Worm (Caenorhabditis elegans) whole organism, L3 larva: ENCODE results near the gene ZC376.8.

Experiments used
- ama-1 ChIP-seq: fragments of 150-350 bp; optimal IDR thresholded peaks from 2 replicates; lab custom pipeline; 2018
- ceh-82 ChIP-seq: fragments of 150-350 bp; optimal IDR thresholded peaks from 2 replicates; lab custom pipeline; 2014; ENCODE audit warnings: missing biosample characterization, missing genetic modification characterization
- ceh-9 ChIP-seq: sonication (generic microtip); optimal IDR thresholded peaks from 2 replicates; lab custom pipeline; 2018; ENCODE audit warnings: missing biosample characterization, missing genetic modification characterization
- egl-27 ChIP-seq: sonication (generic microtip); optimal IDR thresholded peaks from 4 replicates; lab custom pipeline; 2017; ENCODE audit warnings: missing biosample characterization, missing genetic modification reagents, missing genetic modification characterization
- egl-5 ChIP-seq: fragments of 150-350 bp; optimal IDR thresholded peaks from 2 replicates; lab custom pipeline; 2017; ENCODE audit warnings: missing biosample characterization, missing genetic modification reagents, missing genetic modification characterization, inconsistent platforms
- elt-2 ChIP-seq: sonication (generic microtip); optimal IDR thresholded peaks from 2 replicates; lab custom pipeline; 2016; ENCODE audit warnings: missing genetic modification reagents, mild to moderate bottlenecking, missing genetic modification characterization, missing compliant biosample characterization
- elt-3 ChIP-seq, 3 experiments: fragments of 150-350 bp in 1 of 3; sonication (generic microtip) in 2 of 3; optimal IDR thresholded peaks; 2 replicates in 2 of 3; 4 replicates in 1 of 3; lab custom pipeline; 2014 to 2017; ENCODE audit warnings: missing biosample characterization in 3 of 3, missing genetic modification characterization in 3 of 3
- eor-1 ChIP-seq, 2 experiments: fragments of 150-350 bp; optimal IDR thresholded peaks; 2 replicates each; lab custom pipeline; 2014 to 2018; ENCODE audit warnings: missing biosample characterization in 2 of 2, missing genetic modification characterization in 2 of 2
- fkh-10 ChIP-seq: sonication (generic microtip); optimal IDR thresholded peaks from 2 replicates; lab custom pipeline; 2017; ENCODE audit warnings: missing biosample characterization, missing genetic modification reagents, missing genetic modification characterization
- fkh-2 ChIP-seq: fragments of 150-350 bp; optimal IDR thresholded peaks from 2 replicates; lab custom pipeline; 2014; ENCODE audit warnings: missing biosample characterization, missing genetic modification reagents, missing genetic modification characterization
- jun-1 ChIP-seq: fragments of 150-350 bp; optimal IDR thresholded peaks from 2 replicates; lab custom pipeline; 2014; ENCODE audit warnings: missing biosample characterization, missing genetic modification reagents, missing genetic modification characterization
- lin-15B ChIP-seq: fragments of 150-350 bp; optimal IDR thresholded peaks from 2 replicates; lab custom pipeline; 2014; ENCODE audit warnings: missing biosample characterization, missing genetic modification characterization
- lin-39 ChIP-seq: fragments of 150-350 bp; optimal IDR thresholded peaks from 2 replicates; lab custom pipeline; 2018; ENCODE audit warnings: missing biosample characterization, missing genetic modification reagents, missing genetic modification characterization
- lsy-12 ChIP-seq: sonication (generic microtip); optimal IDR thresholded peaks from 2 replicates; lab custom pipeline; 2016; ENCODE audit warnings: mild to moderate bottlenecking, missing genetic modification characterization, missing compliant biosample characterization
- mdl-1 ChIP-seq: fragments of 150-350 bp; optimal IDR thresholded peaks from 2 replicates; lab custom pipeline; 2014; ENCODE audit warnings: missing biosample characterization, missing genetic modification characterization
- mml-1 ChIP-seq: fragments of 150-350 bp; sonication (generic microtip); optimal IDR thresholded peaks from 3 replicates; lab custom pipeline; 2014; ENCODE audit warnings: missing biosample characterization, missing genetic modification characterization
- nfya-1 ChIP-seq: sonication (generic microtip); optimal IDR thresholded peaks from 2 replicates; lab custom pipeline; 2017; ENCODE audit warnings: missing genetic modification characterization, mild to moderate bottlenecking, missing compliant biosample characterization, antibody characterized with exemption, moderate library complexity; ENCODE audit not compliant: insufficient read depth
- nhr-11 ChIP-seq: fragments of 150-350 bp; optimal IDR thresholded peaks from 2 replicates; lab custom pipeline; 2014; ENCODE audit warnings: missing biosample characterization, missing genetic modification characterization
- nhr-12 ChIP-seq: fragments of 150-350 bp; optimal IDR thresholded peaks from 2 replicates; lab custom pipeline; 2014; ENCODE audit warnings: missing biosample characterization, missing genetic modification characterization
- nhr-23 ChIP-seq: fragments of 150-350 bp; optimal IDR thresholded peaks from 2 replicates; lab custom pipeline; 2014; ENCODE audit warnings: missing biosample characterization, missing genetic modification reagents, missing genetic modification characterization
- nhr-25 ChIP-seq: sonication (generic microtip); optimal IDR thresholded peaks from 2 replicates; lab custom pipeline; 2017; ENCODE audit warnings: missing biosample characterization, missing genetic modification characterization
- nhr-28 ChIP-seq: fragments of 150-350 bp; optimal IDR thresholded peaks from 2 replicates; lab custom pipeline; 2014; ENCODE audit warnings: missing biosample characterization, missing genetic modification characterization
- nhr-76 ChIP-seq: fragments of 150-350 bp; sonication (generic microtip); optimal IDR thresholded peaks from 5 replicates; lab custom pipeline; 2014; ENCODE audit warnings: missing biosample characterization, missing genetic modification characterization
- pha-4 ChIP-seq: fragments of 150-350 bp; optimal IDR thresholded peaks from 2 replicates; lab custom pipeline; 2014; ENCODE audit warnings: missing biosample characterization, missing genetic modification reagents, missing genetic modification characterization
- pqm-1 ChIP-seq: fragments of 150-350 bp; optimal IDR thresholded peaks from 2 replicates; lab custom pipeline; 2017; ENCODE audit warnings: missing biosample characterization, missing genetic modification characterization, inconsistent platforms
- sea-2 ChIP-seq: fragments of 150-350 bp; sonication (generic microtip); optimal IDR thresholded peaks from 4 replicates; lab custom pipeline; 2014; ENCODE audit warnings: missing biosample characterization, missing genetic modification reagents, missing genetic modification characterization
- snpc-4 ChIP-seq: fragments of 150-350 bp; optimal IDR thresholded peaks from 2 replicates; lab custom pipeline; 2014; ENCODE audit warnings: missing biosample characterization, missing genetic modification characterization
- tbx-2 ChIP-seq: sonication (generic microtip); optimal IDR thresholded peaks from 2 replicates; lab custom pipeline; 2016; ENCODE audit warnings: mild to moderate bottlenecking, missing genetic modification characterization, missing compliant biosample characterization
- unc-62 ChIP-seq: fragments of 150-350 bp; sonication (generic microtip); optimal IDR thresholded peaks from 4 replicates; lab custom pipeline; 2014; ENCODE audit warnings: missing biosample characterization, missing genetic modification reagents, missing genetic modification characterization
- zag-1 ChIP-seq: fragments of 150-350 bp; optimal IDR thresholded peaks from 2 replicates; lab custom pipeline; 2014; ENCODE audit warnings: missing biosample characterization, missing genetic modification characterization
- ztf-11 ChIP-seq: fragments of 150-350 bp; optimal IDR thresholded peaks from 2 replicates; lab custom pipeline; 2014; ENCODE audit warnings: missing biosample characterization, missing genetic modification characterization

Gene ZC376.8

DNA sequence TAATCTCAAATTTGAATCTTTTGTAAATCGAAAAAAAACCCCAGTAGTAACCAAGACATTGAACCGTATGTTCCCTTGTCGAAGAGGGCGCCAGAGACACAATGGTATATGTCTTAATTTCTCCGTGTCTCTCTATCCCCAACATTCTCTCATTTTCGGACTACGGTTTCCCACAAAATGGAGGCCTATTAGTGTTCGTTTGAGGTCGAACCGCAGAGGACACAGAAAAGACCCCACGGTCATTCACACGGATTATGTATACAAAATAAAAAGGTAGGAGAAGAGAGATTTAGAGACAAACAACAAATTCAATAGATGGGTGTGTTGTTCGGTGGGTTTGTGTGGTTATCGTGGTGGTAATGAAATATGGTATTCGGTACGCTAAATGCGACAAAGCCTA, 29.1 kb upstream of the ZC376.8 start:
- TF ChIP-seq nhr-25 (peak; percentile 69), nhr-11 (no peak)

DNA sequence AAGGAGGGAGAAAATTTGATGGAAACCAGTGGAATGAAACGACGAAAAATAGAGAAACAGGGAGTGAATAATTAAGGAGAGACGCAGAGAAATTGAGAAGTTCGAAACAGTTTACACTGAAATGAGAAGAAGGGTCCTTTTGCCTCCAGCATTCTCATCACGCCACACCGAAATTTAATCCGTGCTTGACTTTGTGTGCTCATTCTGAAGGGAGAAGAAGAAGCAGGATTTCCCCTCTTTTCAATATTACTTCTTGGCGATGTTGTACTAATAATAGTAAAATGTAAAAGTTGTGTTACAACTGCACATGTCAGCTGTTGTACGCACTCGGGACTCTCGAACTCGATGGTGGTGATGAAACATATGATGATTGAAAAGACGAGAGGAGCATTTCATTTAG, 26.4 kb upstream of the ZC376.8 start:
- TF ChIP-seq tbx-2 (tag; lab: Kevin White, UChicago) (no peak), elt-3 (tag; optimal IDR thresholded peaks at IDR 0.05; lab: Kevin White, UChicago) (no peak), ama-1 (lab: Kevin White, UChicago) (no peak), lin-39 (tag; lab: Kevin White, UChicago) (no peak), fkh-10 (no peak), nhr-25 (no peak), sea-2 (GFP tag; lab: Kevin White, UChicago) (no peak), lin-15B (tag; lab: Kevin White, UChicago) (no peak)
- TF ChIP-seq, all 47 proteins: peak for 0

DNA sequence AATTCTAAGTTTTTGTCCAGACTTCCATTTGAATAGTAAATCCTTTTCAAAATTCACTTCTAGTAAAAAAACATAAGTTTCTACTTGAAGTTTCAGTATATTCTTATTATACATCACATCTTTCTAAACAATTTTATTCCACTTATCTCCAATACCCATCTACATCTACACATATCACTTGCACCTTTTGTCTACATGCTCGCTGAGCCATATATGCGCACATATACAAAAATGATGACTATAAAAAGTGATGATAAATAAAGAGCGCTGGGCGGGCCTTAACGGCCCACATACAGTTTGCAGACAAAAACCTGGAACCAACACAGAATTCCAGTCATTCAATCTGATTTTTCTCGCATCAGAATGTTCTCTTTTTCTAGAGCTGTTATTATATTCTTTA, 23.6 kb upstream of the ZC376.8 start, which contains the start of gene AH10.2:
Gene AH10.2, plus strand, starts transcription at position 301 of the 400 bp plus-strand sequence.
- TF ChIP-seq nfya-1 (tag; lab: Kevin White, UChicago) (no peak), fkh-2 (tag; lab: Kevin White, UChicago) (no peak), nhr-23 (tag; lab: Kevin White, UChicago) (no peak), zag-1 (no peak), nhr-76 (tag; lab: Kevin White, UChicago) (no peak), egl-5 (tag; lab: Kevin White, UChicago) (no peak), lin-15B (tag; lab: Kevin White, UChicago) (no peak)
- TF ChIP-seq, all 47 proteins: peak for 0

DNA sequence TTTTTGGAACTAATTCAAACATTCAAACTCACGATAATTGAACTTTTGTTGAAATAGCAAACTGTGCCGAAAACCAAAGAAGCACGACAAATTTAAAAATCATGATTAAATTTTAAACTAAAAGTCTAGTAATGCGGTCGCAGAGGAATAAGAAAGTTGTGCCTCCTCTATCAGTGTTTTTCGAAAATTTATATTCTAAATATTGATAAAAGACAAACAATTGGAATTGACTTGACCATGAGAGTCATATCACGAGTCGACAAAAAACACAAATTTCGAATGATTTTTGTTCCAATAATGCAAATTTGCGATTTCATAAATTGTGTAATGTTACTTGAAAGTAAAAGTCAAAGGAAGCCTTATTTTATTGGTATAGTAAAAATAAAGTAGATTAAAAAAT, 19.3 kb upstream of the ZC376.8 start, which contains the start of gene cest-1.2:
Gene cest-1.2, minus strand, starts transcription at position 165 of the 400 bp plus-strand sequence.
- no peak for TF ChIP-seq egl-27 (tag; lab: Kevin White, UChicago)
- TF ChIP-seq pqm-1: peak; percentile 36
- peak; percentile 46 for TF ChIP-seq elt-2 (tag; lab: Kevin White, UChicago)
- TF ChIP-seq lsy-12 (tag; lab: Kevin White, UChicago): no peak
- TF ChIP-seq mml-1: no peak
- peak; percentile 15 for TF ChIP-seq pha-4
- TF ChIP-seq nhr-28: no peak
- no peak for TF ChIP-seq lin-15B (tag; lab: Kevin White, UChicago)
- TF ChIP-seq zag-1: no peak
- no peak for TF ChIP-seq nhr-23 (tag; lab: Kevin White, UChicago)
- TF ChIP-seq, all 47 proteins: peak for 3

DNA sequence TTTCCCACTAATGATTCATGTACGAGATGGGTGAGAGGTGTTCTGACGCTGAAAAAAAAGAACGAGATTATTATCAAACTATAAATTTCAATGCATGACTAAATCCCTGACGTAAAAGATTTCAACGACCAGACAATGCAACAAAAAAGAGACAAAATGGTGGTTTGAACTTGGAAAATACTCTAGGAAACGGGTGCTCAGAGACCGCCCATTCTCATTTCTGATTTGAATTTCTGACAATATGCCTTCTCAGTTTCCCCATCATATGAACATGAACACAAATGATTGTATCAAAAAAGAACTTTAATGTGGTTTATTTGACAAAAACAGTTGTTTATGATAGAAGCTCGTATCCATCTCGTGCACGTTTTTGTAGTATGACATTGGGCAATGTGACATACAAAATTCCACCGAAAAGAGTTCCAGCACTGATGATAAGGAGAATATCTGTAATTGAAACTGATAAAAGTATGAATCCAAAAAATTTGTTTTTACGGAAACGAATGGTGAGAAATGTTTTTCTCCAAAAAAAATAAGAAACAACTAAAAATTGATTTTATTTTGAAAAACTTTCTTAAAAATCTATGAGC, 17.0 kb upstream of the ZC376.8 start, which contains the start of gene srd-26:
Gene srd-26, minus strand, starts transcription at position 51 of the 590 bp plus-strand sequence.
- TF ChIP-seq snpc-4 (tag; lab: Kevin White, UChicago) (no peak), ceh-82 (tag; lab: Kevin White, UChicago) (no peak), nhr-25 (no peak), nhr-12 (tag; lab: Kevin White, UChicago) (no peak), eor-1 (tag; optimal IDR thresholded peaks at IDR 0.05; lab: Kevin White, UChicago) (no peak), nhr-76 (tag; lab: Kevin White, UChicago) (no peak), elt-2 (tag; lab: Kevin White, UChicago) (no peak), jun-1 (tag; lab: Kevin White, UChicago) (no peak), mdl-1 (tag; lab: Kevin White, UChicago) (no peak), nhr-11 (no peak), ama-1 (lab: Kevin White, UChicago) (no peak), ceh-9 (tag; lab: Kevin White, UChicago) (no peak), ztf-11 (tag; lab: Kevin White, UChicago) (no peak), zag-1 (no peak), unc-62 (no peak)

DNA sequence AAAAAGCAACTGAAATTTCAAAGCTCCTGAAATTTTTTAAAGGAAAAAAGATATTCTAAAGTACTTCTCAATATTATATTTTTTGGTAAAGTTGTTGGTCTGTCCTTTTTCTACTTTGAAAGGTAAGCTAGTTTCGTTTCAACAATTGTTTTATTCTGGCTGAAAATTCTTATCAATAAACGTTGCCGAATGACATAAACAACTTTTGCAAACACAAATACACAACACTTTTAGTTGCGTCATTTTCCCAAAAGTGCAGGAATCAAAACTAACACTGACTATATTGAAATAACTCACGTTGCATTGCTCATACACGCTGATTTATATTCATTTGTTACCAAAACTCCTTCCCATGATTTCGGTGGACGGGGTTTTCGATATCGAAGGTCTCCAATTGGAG, 14.3 kb upstream of the ZC376.8 start:
- no peak for TF ChIP-seq lsy-12 (tag; lab: Kevin White, UChicago)
